Fruit fly (Drosophila melanogaster) whole organism: Measurements from ENCODE around the gene Cyp4d14.

Source experiments
- pan ChIP-seq: fragments of >200 bp; optimal IDR thresholded peaks from 2 replicates; lab custom pipeline; 2017
- psq ChIP-seq: fragments of >200 bp; optimal IDR thresholded peaks from 2 replicates; lab custom pipeline; 2017
- usp ChIP-seq: fragments of >200 bp; optimal IDR thresholded peaks from 2 replicates; lab custom pipeline; 2017; ENCODE audit warnings: missing biosample characterization, missing genetic modification characterization, mixed read lengths

DNA sequence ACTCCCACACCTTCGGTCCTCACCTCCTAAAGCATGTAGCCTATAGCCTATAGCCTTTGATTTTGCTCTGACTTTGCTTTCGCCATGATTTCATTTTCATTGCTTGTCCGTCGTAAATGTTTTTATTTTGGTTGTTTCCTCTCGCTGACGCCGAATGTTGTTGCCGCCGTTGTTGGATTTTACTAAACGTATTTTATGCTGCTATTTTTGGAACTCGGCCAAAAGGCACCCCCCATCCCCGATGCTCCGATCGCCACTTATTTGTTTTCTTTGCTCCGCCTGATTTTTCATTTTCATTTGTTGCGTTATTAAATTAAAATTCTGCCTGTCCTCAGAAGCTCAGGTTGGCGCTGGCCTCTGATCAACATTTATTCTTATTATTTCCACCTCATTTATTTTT lies 44.1 kb upstream of the Cyp4d14 start:
- TF ChIP-seq pan, result no peak
- TF ChIP-seq usp (GFP tag; lab: Kevin White, UChicago), result no peak
- TF ChIP-seq psq (lab: Kevin White, UChicago), result no peak
